Fruit fly (Drosophila melanogaster): ENCODE data around the gene CG9166.

The CG9166 gene

DNA sequence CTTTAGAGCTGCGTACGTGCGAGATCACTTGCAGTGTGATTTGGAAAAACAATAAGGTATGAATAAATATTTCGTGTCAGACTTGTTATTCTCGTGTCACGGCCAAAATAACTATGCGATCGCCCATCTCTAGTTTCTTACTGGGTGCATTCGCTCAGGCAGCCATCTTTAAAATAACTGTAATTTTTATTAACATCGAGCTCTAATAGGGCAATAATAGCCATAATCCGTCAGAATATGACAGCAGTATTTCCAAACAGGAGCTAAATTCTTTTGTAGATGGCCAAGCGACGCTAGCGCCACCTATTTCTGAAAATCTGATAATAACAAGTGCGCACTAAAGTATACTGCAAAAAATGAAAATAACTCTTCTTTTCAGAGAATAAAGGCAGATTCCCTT, 1.1 kb downstream of the CG9166 start:
- TF ChIP-seq ey (GFP tag; optimal IDR thresholded peaks at IDR 0.05): peak; percentile 7
- peak; percentile 56 for TF ChIP-seq Myc (optimal IDR thresholded peaks at IDR 0.05)
- TF ChIP-seq jim (GFP tag; optimal IDR thresholded peaks at IDR 0.05): no peak
- TF ChIP-seq GATAd (GFP tag; optimal IDR thresholded peaks at IDR 0.05): no peak
- TF ChIP-seq Sp1 (GFP tag; optimal IDR thresholded peaks at IDR 0.05): no peak
- no peak for TF ChIP-seq lola (GFP tag; optimal IDR thresholded peaks at IDR 0.05)
- TF ChIP-seq rgr (GFP tag; optimal IDR thresholded peaks at IDR 0.05): peak; percentile 46
- no peak for TF ChIP-seq Dfd (GFP tag; optimal IDR thresholded peaks at IDR 0.05)
- TF ChIP-seq dmrt93B (GFP tag; optimal IDR thresholded peaks at IDR 0.05): no peak
- peak; percentile 2 for TF ChIP-seq CG32264 (GFP tag; optimal IDR thresholded peaks at IDR 0.05)
- TF ChIP-seq foxo (GFP tag; optimal IDR thresholded peaks at IDR 0.05): peak in 1 of 2 experiments; percentile 45
- peak; percentile 14 for TF ChIP-seq sv (GFP tag; optimal IDR thresholded peaks at IDR 0.05)
- TF ChIP-seq Mio (GFP tag; optimal IDR thresholded peaks at IDR 0.05): no peak
- TF ChIP-seq Rel (GFP tag; optimal IDR thresholded peaks at IDR 0.05): no peak
- TF ChIP-seq Rel (tag; optimal IDR thresholded peaks at IDR 0.05): no peak
- no peak for TF ChIP-seq CG9705 (GFP tag; optimal IDR thresholded peaks at IDR 0.05)
- TF ChIP-seq fru (GFP tag; optimal IDR thresholded peaks at IDR 0.05): peak; percentile 24
- no peak for TF ChIP-seq dl (GFP tag; optimal IDR thresholded peaks at IDR 0.05; ENCODE audit: insufficient read depth in 1 of 2, partially characterized antibody in 2 of 2)
- TF ChIP-seq Abd-B (GFP tag; optimal IDR thresholded peaks at IDR 0.05): no peak
- no peak for TF ChIP-seq sage (GFP tag; optimal IDR thresholded peaks at IDR 0.05)
- TF ChIP-seq br (GFP tag; optimal IDR thresholded peaks at IDR 0.05): peak; percentile 8
- peak; percentile 46 for TF ChIP-seq h (GFP tag; optimal IDR thresholded peaks at IDR 0.05)
- no peak for TF ChIP-seq Dif (GFP tag; optimal IDR thresholded peaks at IDR 0.05; ENCODE audit: partially characterized antibody)
- TF ChIP-seq CrebA (GFP tag; optimal IDR thresholded peaks at IDR 0.05; ENCODE audit: borderline replicate concordance): no peak
- TF ChIP-seq N (GFP tag; optimal IDR thresholded peaks at IDR 0.05): no peak
- no peak for TF ChIP-seq usp (GFP tag; optimal IDR thresholded peaks at IDR 0.05)
- TF ChIP-seq Hr83 (GFP tag; optimal IDR thresholded peaks at IDR 0.05; ENCODE audit: poor library complexity, severe bottlenecking): no peak
- TF ChIP-seq Hr78 (GFP tag; optimal IDR thresholded peaks at IDR 0.05): no peak
- peak; percentile 5 for TF ChIP-seq HLH106 (tag; optimal IDR thresholded peaks at IDR 0.05)
- no peak for TF ChIP-seq Hnf4 (GFP tag; optimal IDR thresholded peaks at IDR 0.05)
- no peak for TF ChIP-seq dsf (GFP tag; optimal IDR thresholded peaks at IDR 0.05; ENCODE audit: borderline replicate concordance)
- TF ChIP-seq pan (optimal IDR thresholded peaks at IDR 0.05): no peak
- TF ChIP-seq woc (GFP tag; optimal IDR thresholded peaks at IDR 0.05): peak; percentile 11
- peak; percentile 12 for TF ChIP-seq psq (GFP tag; optimal IDR thresholded peaks at IDR 0.05)
- TF ChIP-seq tai (GFP tag; optimal IDR thresholded peaks at IDR 0.05): no peak
- TF ChIP-seq Jra (GFP tag; optimal IDR thresholded peaks at IDR 0.05): peak; percentile 1
- peak; percentile 20 for TF ChIP-seq OdsH (GFP tag; optimal IDR thresholded peaks at IDR 0.05)
- peak; percentile 25 for TF ChIP-seq brk (GFP tag; optimal IDR thresholded peaks at IDR 0.05)
- no peak for TF ChIP-seq Vsx2 (GFP tag; optimal IDR thresholded peaks at IDR 0.05; ENCODE audit: partially characterized antibody)

DNA sequence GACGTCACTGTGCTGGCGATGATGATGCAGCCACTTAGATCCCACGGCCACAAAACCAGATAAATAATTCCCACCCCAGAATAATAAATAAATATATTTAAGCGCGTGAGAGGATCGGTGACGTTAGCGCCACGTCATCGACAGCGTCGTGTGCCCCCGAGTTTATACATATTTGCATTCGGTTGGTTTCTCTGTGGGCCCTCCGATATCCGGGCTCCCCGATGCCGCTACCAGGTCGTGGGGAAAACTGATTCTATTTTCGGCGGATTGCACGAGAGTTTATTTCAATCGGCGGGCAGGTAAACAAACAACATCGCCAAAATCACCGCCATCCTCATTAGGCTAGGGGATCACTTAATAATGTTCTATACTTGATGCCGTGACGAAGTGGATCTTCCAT, 3.3 kb downstream of the CG9166 start:
- no peak for TF ChIP-seq Vsx2 (GFP tag; optimal IDR thresholded peaks at IDR 0.05; ENCODE audit: partially characterized antibody)
- TF ChIP-seq CG9705 (GFP tag; optimal IDR thresholded peaks at IDR 0.05): no peak
- no peak for TF ChIP-seq CG32264 (GFP tag; optimal IDR thresholded peaks at IDR 0.05)
- no peak for TF ChIP-seq sage (GFP tag; optimal IDR thresholded peaks at IDR 0.05)
- no peak for TF ChIP-seq br (GFP tag; optimal IDR thresholded peaks at IDR 0.05)
- TF ChIP-seq CrebA (GFP tag; optimal IDR thresholded peaks at IDR 0.05; ENCODE audit: borderline replicate concordance): no peak
- no peak for TF ChIP-seq usp (GFP tag; optimal IDR thresholded peaks at IDR 0.05)
- TF ChIP-seq h (GFP tag; optimal IDR thresholded peaks at IDR 0.05): no peak
- TF ChIP-seq Sp1 (GFP tag; optimal IDR thresholded peaks at IDR 0.05): no peak
- TF ChIP-seq Rel (GFP tag; optimal IDR thresholded peaks at IDR 0.05): no peak
- no peak for TF ChIP-seq Rel (tag; optimal IDR thresholded peaks at IDR 0.05)
- TF ChIP-seq jim (GFP tag; optimal IDR thresholded peaks at IDR 0.05): no peak
- no peak for TF ChIP-seq N (GFP tag; optimal IDR thresholded peaks at IDR 0.05)
- no peak for TF ChIP-seq Dif (GFP tag; optimal IDR thresholded peaks at IDR 0.05; ENCODE audit: partially characterized antibody)
- no peak for TF ChIP-seq lola (GFP tag; optimal IDR thresholded peaks at IDR 0.05)
- no peak for TF ChIP-seq Mio (GFP tag; optimal IDR thresholded peaks at IDR 0.05)
- TF ChIP-seq OdsH (GFP tag; optimal IDR thresholded peaks at IDR 0.05): no peak
- TF ChIP-seq Abd-B (GFP tag; optimal IDR thresholded peaks at IDR 0.05): no peak
